Worm (Caenorhabditis elegans): ENCODE measurements around the gene fox-1.

ce11 chrX:2497816-2498215, 38.1 kb upstream of the fox-1 start:
- TF ChIP-seq hmg-4 (GFP tag; optimal IDR thresholded peaks at IDR 0.05) (no peak), ama-1 (optimal IDR thresholded peaks at IDR 0.05) (no peak), flt-1 (GFP tag; IDR thresholded peaks at IDR 0.05) (no peak), sea-1 (GFP tag; conservative IDR thresholded peaks at IDR 0.05) (no peak), scrt-1 (GFP tag; IDR thresholded peaks at IDR 0.05) (no peak), ceh-13 (GFP tag; optimal IDR thresholded peaks at IDR 0.05) (no peak), tra-4 (tag; optimal IDR thresholded peaks at IDR 0.05) (no peak), hnd-1 (tag; optimal IDR thresholded peaks at IDR 0.05) (no peak)
